Fruit fly (Drosophila melanogaster): ENCODE measurements around the gene pyx.

- TF ChIP-seq h (optimal IDR thresholded peaks at IDR 0.05) (no peak), psq (optimal IDR thresholded peaks at IDR 0.05) (no peak), Sin3A (optimal IDR thresholded peaks at IDR 0.05) (no peak), insv (optimal IDR thresholded peaks at IDR 0.05) (no peak), ttk (optimal IDR thresholded peaks at IDR 0.05) (no peak)
Measured at dm6 chr3L:262724-263177, 39.9 kb upstream of the pyx start.

All from Kc167 (cell line).